Fruit fly (Drosophila melanogaster) whole organism, embryonic: ENCODE data around the gene CG5973.

Experiments used
- Asciz ChIP-seq: fragments of 200-800 bp; sonication (Bioruptor generic); optimal IDR thresholded peaks from 2 replicates; lab custom pipeline; 2017; ENCODE audit warnings: missing biosample characterization, mild to moderate bottlenecking, missing genetic modification characterization, missing genetic modification reagents
- Bdp1 ChIP-seq: fragments of 200-800 bp; sonication (Bioruptor generic); optimal IDR thresholded peaks from 3 replicates; lab custom pipeline; 2016; ENCODE audit warnings: missing biosample characterization, missing genetic modification characterization
- CG10959 ChIP-seq: fragments of 200-800 bp; sonication (Bioruptor generic); IDR thresholded peaks from 2 replicates; pipeline ENCODE4 v1.3.6; 2022; ENCODE audit warnings: missing biosample characterization, missing genetic modification characterization
- CG11398 ChIP-seq: fragments of 200-800 bp; sonication (Bioruptor generic); optimal IDR thresholded peaks from 2 replicates; lab custom pipeline; 2016; ENCODE audit warnings: missing biosample characterization, missing genetic modification characterization
- CG11695 ChIP-seq: fragments of 200-800 bp; sonication (Bioruptor generic); IDR thresholded peaks from 3 replicates; pipeline ENCODE4 v1.3.6; 2022; ENCODE audit warnings: missing biosample characterization, missing genetic modification characterization
- CG1233 ChIP-seq: fragments of 200-800 bp; sonication (Bioruptor generic); optimal IDR thresholded peaks from 4 replicates; lab custom pipeline; 2018; ENCODE audit warnings: missing biosample characterization, mild to moderate bottlenecking, missing genetic modification characterization
- CG13624 ChIP-seq: fragments of 200-800 bp; sonication (Bioruptor generic); optimal IDR thresholded peaks from 2 replicates; lab custom pipeline; 2016; ENCODE audit warnings: missing biosample characterization, missing genetic modification characterization
- CG13775 ChIP-seq: fragments of 200-800 bp; sonication (Bioruptor generic); optimal IDR thresholded peaks from 3 replicates; lab custom pipeline; 2017; ENCODE audit warnings: missing biosample characterization, mild to moderate bottlenecking, missing genetic modification characterization
- CG14667 ChIP-seq: fragments of 200-800 bp; sonication (Bioruptor generic); IDR thresholded peaks from 2 replicates; pipeline ENCODE4 v1.3.6; 2022; ENCODE audit warnings: missing biosample characterization, missing genetic modification characterization
- CG15269 ChIP-seq: fragments of 200-800 bp; sonication (Bioruptor generic); optimal IDR thresholded peaks from 2 replicates; lab custom pipeline; 2018; ENCODE audit warnings: missing biosample characterization, mild to moderate bottlenecking, missing genetic modification characterization, moderate library complexity
- CG15601 ChIP-seq: fragments of 200-800 bp; sonication (Bioruptor generic); optimal IDR thresholded peaks from 3 replicates; lab custom pipeline; 2019; ENCODE audit warnings: missing biosample characterization, mild to moderate bottlenecking, missing genetic modification characterization, moderate library complexity
- CG2678 ChIP-seq: fragments of 200-800 bp; sonication (Bioruptor generic); optimal IDR thresholded peaks from 3 replicates; lab custom pipeline; 2019; ENCODE audit warnings: missing biosample characterization, mild to moderate bottlenecking, missing genetic modification characterization, moderate library complexity
- CG30403 ChIP-seq: fragments of 200-800 bp; sonication (Bioruptor generic); optimal IDR thresholded peaks from 3 replicates; lab custom pipeline; 2016; ENCODE audit warnings: missing biosample characterization, missing genetic modification characterization
- CG4854 ChIP-seq: fragments of 200-800 bp; sonication (Bioruptor generic); optimal IDR thresholded peaks from 2 replicates; lab custom pipeline; 2016; ENCODE audit warnings: missing biosample characterization, missing genetic modification characterization, inconsistent platforms
- CG6272 ChIP-seq: fragments of 200-800 bp; sonication (Bioruptor generic); IDR thresholded peaks from 2 replicates; pipeline ENCODE4 v1.3.6; 2022; ENCODE audit warnings: missing biosample characterization, missing genetic modification characterization
- D ChIP-seq, 2 experiments: fragments of 200-800 bp in 1 of 2; fragments of >200 bp in 1 of 2; sonication (Bioruptor generic) in 1 of 2; optimal IDR thresholded peaks; 2 replicates in 1 of 2; 3 replicates in 1 of 2; lab custom pipeline; 2017; ENCODE audit warnings: mild to moderate bottlenecking in 1 of 2, missing biosample characterization in 1 of 2, missing genetic modification characterization in 1 of 2, missing genetic modification reagents in 1 of 2
- Drgx ChIP-seq: fragments of 200-800 bp; sonication (Bioruptor generic); IDR thresholded peaks from 2 replicates; pipeline ENCODE4 v1.3.6; 2022; ENCODE audit warnings: missing biosample characterization, missing genetic modification characterization
- Hsf ChIP-seq: fragments of 200-800 bp; sonication (Bioruptor generic); optimal IDR thresholded peaks from 3 replicates; lab custom pipeline; 2016; ENCODE audit warnings: missing biosample characterization, missing genetic modification characterization
- MTF-1 ChIP-seq: fragments of 200-800 bp; sonication (Bioruptor generic); optimal IDR thresholded peaks from 2 replicates; lab custom pipeline; 2018; ENCODE audit warnings: missing biosample characterization, mild to moderate bottlenecking, missing genetic modification characterization, borderline replicate concordance
- Mrtf ChIP-seq: fragments of 200-800 bp; sonication (Bioruptor generic); IDR thresholded peaks from 3 replicates; pipeline ENCODE4 v1.3.6; 2022; ENCODE audit warnings: missing biosample characterization, missing genetic modification characterization
- Ptx1 ChIP-seq: fragments of 200-800 bp; sonication (Bioruptor generic); IDR thresholded peaks from 2 replicates; pipeline ENCODE4 v1.3.6; 2022; ENCODE audit warnings: missing biosample characterization, missing genetic modification characterization
- Ravus ChIP-seq: fragments of 200-800 bp; sonication (Bioruptor generic); IDR thresholded peaks from 2 replicates; pipeline ENCODE4 v1.3.6; 2022; ENCODE audit warnings: missing biosample characterization, missing genetic modification characterization
- Rfx ChIP-seq: fragments of 200-800 bp; sonication (Bioruptor generic); IDR thresholded peaks from 2 replicates; pipeline ENCODE4 v1.3.6; 2022; ENCODE audit warnings: missing biosample characterization, missing genetic modification characterization
- Sox102F ChIP-seq: fragments of 200-800 bp; sonication (Bioruptor generic); optimal IDR thresholded peaks from 2 replicates; lab custom pipeline; 2018; ENCODE audit warnings: missing biosample characterization, mild to moderate bottlenecking, missing genetic modification characterization, moderate library complexity
- Ssrp ChIP-seq: fragments of 200-800 bp; sonication (Bioruptor generic); optimal IDR thresholded peaks from 2 replicates; lab custom pipeline; 2018; ENCODE audit warnings: missing biosample characterization, mild to moderate bottlenecking, missing genetic modification characterization, moderate library complexity
- Stat92E ChIP-seq, 3 experiments: fragments of >200 bp in 2 of 3; fragments of 200-800 bp in 1 of 3; sonication (Bioruptor generic) in 1 of 3; optimal IDR thresholded peaks; 2 replicates each; lab custom pipeline; 2017 to 2019; ENCODE audit warnings: missing biosample characterization in 3 of 3, missing genetic modification characterization in 3 of 3, mild to moderate bottlenecking in 1 of 3, moderate library complexity in 1 of 3
- Tbp ChIP-seq: fragments of >200 bp; optimal IDR thresholded peaks from 2 replicates; lab custom pipeline; 2018; ENCODE audit warnings: missing biosample characterization, missing genetic modification characterization
- Trl ChIP-seq, 3 experiments: fragments of >200 bp in 2 of 3; fragments of 200-800 bp in 1 of 3; sonication (Bioruptor generic) in 1 of 3; optimal IDR thresholded peaks; 2 replicates in 1 of 3; 3 replicates in 2 of 3; lab custom pipeline; 2016 to 2017; ENCODE audit warnings: missing biosample characterization in 1 of 3, missing genetic modification characterization in 1 of 3
- Vsx1 ChIP-seq: fragments of 200-800 bp; sonication (Bioruptor generic); optimal IDR thresholded peaks from 2 replicates; lab custom pipeline; 2017; ENCODE audit warnings: missing biosample characterization, mild to moderate bottlenecking, missing genetic modification characterization, missing genetic modification reagents
- bigmax ChIP-seq: fragments of 200-800 bp; sonication (Bioruptor generic); optimal IDR thresholded peaks from 2 replicates; lab custom pipeline; 2018; ENCODE audit warnings: missing biosample characterization, mild to moderate bottlenecking, missing genetic modification characterization
- cad ChIP-seq: fragments of >200 bp; optimal IDR thresholded peaks from 2 replicates; lab custom pipeline; 2017; ENCODE audit warnings: missing biosample characterization, missing genetic modification characterization
- cwo ChIP-seq: fragments of 200-800 bp; sonication (Bioruptor generic); optimal IDR thresholded peaks from 3 replicates; lab custom pipeline; 2017; ENCODE audit warnings: missing biosample characterization, missing genetic modification characterization, mild to moderate bottlenecking, moderate library complexity, missing genetic modification reagents
- gem ChIP-seq: fragments of 200-800 bp; sonication (Bioruptor generic); optimal IDR thresholded peaks from 2 replicates; lab custom pipeline; 2019; ENCODE audit warnings: missing biosample characterization, mild to moderate bottlenecking, missing genetic modification characterization, moderate library complexity
- gro ChIP-seq: fragments of 200-800 bp; sonication (Bioruptor generic); optimal IDR thresholded peaks from 2 replicates; lab custom pipeline; 2016; ENCODE audit warnings: missing biosample characterization, missing genetic modification characterization
- ken ChIP-seq: fragments of 200-800 bp; sonication (Bioruptor generic); IDR thresholded peaks from 3 replicates; pipeline ENCODE4 v1.3.6; 2022; ENCODE audit warnings: missing biosample characterization, missing genetic modification characterization
- lab ChIP-seq: fragments of 200-800 bp; sonication (Bioruptor generic); optimal IDR thresholded peaks from 3 replicates; lab custom pipeline; 2017; ENCODE audit warnings: missing biosample characterization, missing genetic modification characterization, mild to moderate bottlenecking, moderate library complexity, missing genetic modification reagents
- lilli ChIP-seq: fragments of 200-800 bp; sonication (Bioruptor generic); optimal IDR thresholded peaks from 3 replicates; lab custom pipeline; 2016; ENCODE audit warnings: missing biosample characterization, missing genetic modification characterization
- lmd ChIP-seq: fragments of 200-800 bp; sonication (Bioruptor generic); IDR thresholded peaks from 2 replicates; pipeline ENCODE4 v1.3.6; 2022; ENCODE audit warnings: missing biosample characterization, missing genetic modification characterization
- lov ChIP-seq, 2 experiments: fragments of 200-800 bp in 1 of 2; fragments of >200 bp in 1 of 2; sonication (Bioruptor generic) in 1 of 2; IDR thresholded peaks in 1 of 2; optimal IDR thresholded peaks in 1 of 2; 2 replicates in 1 of 2; 3 replicates in 1 of 2; pipeline versions ENCODE4 v1.3.6 to Lab custom; 2017 to 2022; ENCODE audit warnings: missing biosample characterization in 1 of 2, missing genetic modification characterization in 1 of 2
- p53 ChIP-seq: fragments of 200-800 bp; sonication (Bioruptor generic); optimal IDR thresholded peaks from 2 replicates; lab custom pipeline; 2016; ENCODE audit warnings: missing biosample characterization, missing genetic modification characterization
- pnt ChIP-seq: fragments of 200-800 bp; sonication (Bioruptor generic); optimal IDR thresholded peaks from 3 replicates; lab custom pipeline; 2016; ENCODE audit warnings: missing biosample characterization, missing genetic modification characterization
- sisA ChIP-seq: fragments of 200-800 bp; sonication (Bioruptor generic); IDR thresholded peaks from 2 replicates; pipeline ENCODE4 v1.3.6; 2022; ENCODE audit warnings: missing biosample characterization, missing genetic modification characterization
- sr ChIP-seq: fragments of 200-800 bp; sonication (Bioruptor generic); IDR thresholded peaks from 3 replicates; pipeline ENCODE4 v1.3.6; 2022; ENCODE audit warnings: missing biosample characterization, missing genetic modification characterization
- tin ChIP-seq: fragments of 200-800 bp; sonication (Bioruptor generic); optimal IDR thresholded peaks from 3 replicates; lab custom pipeline; 2016; ENCODE audit warnings: missing biosample characterization, missing genetic modification characterization
- tio ChIP-seq: fragments of 200-800 bp; sonication (Bioruptor generic); optimal IDR thresholded peaks from 2 replicates; lab custom pipeline; 2017; ENCODE audit warnings: missing biosample characterization, missing genetic modification characterization, inconsistent platforms
- trem ChIP-seq: fragments of 200-800 bp; optimal IDR thresholded peaks from 3 replicates; lab custom pipeline; 2019; ENCODE audit warnings: missing biosample characterization, mild to moderate bottlenecking, missing genetic modification characterization, moderate library complexity
- vvl ChIP-seq: fragments of 200-800 bp; sonication (Bioruptor generic); IDR thresholded peaks from 2 replicates; pipeline ENCODE4 v1.3.6; 2022; ENCODE audit warnings: missing biosample characterization, missing genetic modification characterization
- z ChIP-seq: fragments of 200-800 bp; sonication (Bioruptor generic); IDR thresholded peaks from 3 replicates; pipeline ENCODE4 v1.3.6; 2022; ENCODE audit warnings: missing biosample characterization, missing genetic modification characterization

The CG5973 gene

DNA sequence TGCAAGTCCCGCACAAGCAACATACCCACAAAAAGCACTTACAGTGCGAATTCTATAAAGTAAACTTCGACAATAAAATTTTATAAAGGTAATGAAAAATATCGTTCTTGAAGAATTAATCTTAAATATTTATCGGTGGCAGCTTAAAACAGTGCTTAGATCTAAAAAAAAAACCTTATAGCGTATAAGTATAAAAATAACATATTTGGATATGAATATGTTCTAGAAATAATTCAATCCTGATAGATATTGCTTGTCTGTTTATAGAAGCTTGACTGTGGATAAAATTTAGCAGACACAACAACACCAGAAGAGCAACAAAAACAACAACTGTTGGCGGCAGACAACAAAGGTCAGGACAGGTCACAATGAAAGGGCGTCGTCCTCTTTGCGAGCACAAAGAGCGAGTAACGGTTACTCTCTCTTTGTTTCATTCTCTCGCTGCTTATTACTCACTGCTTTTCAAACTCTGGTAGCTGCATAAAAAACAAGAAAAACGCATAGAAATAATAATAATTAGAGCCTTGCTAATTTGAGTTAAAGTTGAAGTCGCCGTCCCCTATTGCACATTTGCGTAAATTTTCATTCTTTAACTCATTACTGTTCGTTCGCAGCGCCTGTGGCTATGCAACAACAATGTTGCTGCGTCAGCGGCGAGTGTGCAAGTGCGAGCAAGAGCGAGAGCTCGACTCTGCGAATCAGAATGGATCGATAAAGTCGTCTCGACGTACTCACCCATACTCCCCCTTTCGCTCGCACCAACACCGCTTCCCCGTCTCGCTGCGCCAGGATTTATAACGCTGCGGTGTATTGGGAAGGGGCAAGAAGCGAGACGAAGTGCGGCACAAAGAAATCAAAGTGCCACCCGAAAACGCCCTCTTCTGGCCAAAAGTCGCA, 17.6 kb upstream of the CG5973 start (continued):
- TF ChIP-seq Vsx1 (GFP tag; lab: Kevin White, UChicago) (no peak), Bdp1 (no peak), CG1233 (GFP tag; lab: Kevin White, UChicago) (no peak), Ssrp (peak; percentile 17), CG13775 (no peak), lmd (GFP tag; lab: Robert Waterston, UW) (peak; percentile 11; the same call in 1 of the 2 replicates), gro (GFP tag; lab: Kevin White, UChicago) (no peak), Ptx1 (0 out of 2 replicates have a peak, but pooled peaks have one; percentile 34), CG15601 (no peak), vvl (GFP tag; lab: Robert Waterston, UW) (no peak), lov (optimal IDR thresholded peaks at IDR 0.05; lab: Kevin White, UChicago) (no peak), lov (GFP tag; IDR thresholded peaks at IDR 0.05; lab: Robert Waterston, UW) (0 out of 3 replicates have a peak, but pooled peaks have one; percentile 10), lab (peak; percentile 22), CG14667 (no peak), gem (tag; lab: Kevin White, UChicago) (peak; percentile 63), p53 (GFP tag; lab: Kevin White, UChicago) (no peak), trem (tag; lab: Kevin White, UChicago) (no peak), tin (GFP tag; lab: Kevin White, UChicago) (no peak), MTF-1 (GFP tag; lab: Kevin White, UChicago) (no peak), Tbp (no peak), Ravus (no peak), CG11695 (GFP tag; lab: Robert Waterston, UW) (no peak), sisA (no peak), Sox102F (GFP tag; lab: Kevin White, UChicago) (no peak), Drgx (GFP tag; lab: Robert Waterston, UW) (peak; percentile 54; the same call in 1 of the 2 replicates), CG10959 (GFP tag; lab: Robert Waterston, UW) (no peak), tio (no peak), Stat92E (GFP tag; optimal IDR thresholded peaks at IDR 0.05; lab: Kevin White, UChicago) (no peak), Hsf (no peak), Asciz (GFP tag; lab: Kevin White, UChicago) (no peak), D (optimal IDR thresholded peaks at IDR 0.05; lab: Kevin White, UChicago) (no peak), D (GFP tag; optimal IDR thresholded peaks at IDR 0.05; lab: Kevin White, UChicago) (no peak), cad (GFP tag; lab: Kevin White, UChicago) (no peak), pnt (no peak), ken (GFP tag; lab: Robert Waterston, UW) (no peak), CG4854 (no peak), cwo (peak; percentile 21), CG11398 (no peak), CG15269 (tag; lab: Kevin White, UChicago) (peak; percentile 48), CG30403 (GFP tag; lab: Kevin White, UChicago) (peak; percentile 22), Mrtf (GFP tag; lab: Robert Waterston, UW) (no peak), CG13624 (GFP tag; lab: Kevin White, UChicago) (no peak), CG2678 (tag; lab: Kevin White, UChicago) (peak; percentile 56), CG6272 (GFP tag; lab: Robert Waterston, UW) (no peak), sr (GFP tag; lab: Robert Waterston, UW) (no peak), Trl (optimal IDR thresholded peaks at IDR 0.05; lab: Kevin White, UChicago) (peak; percentile 29 to 40), Trl (GFP tag; optimal IDR thresholded peaks at IDR 0.05; lab: Kevin White, UChicago) (no peak), lilli (GFP tag; lab: Kevin White, UChicago) (peak; percentile 18), bigmax (GFP tag; lab: Kevin White, UChicago) (no peak), Rfx (GFP tag; lab: Robert Waterston, UW) (peak; percentile 26; the same call in 1 of the 2 replicates), z (GFP tag; lab: Robert Waterston, UW) (no peak)
